Fruit fly (Drosophila melanogaster): ENCODE measurements around the gene CG42446.

dm6 chr3R:16321538-16321937 is 38.4 kb downstream of the CG42446 start, which contains the start of gene CG44044:
- no peak for TF ChIP-seq CG8478 (optimal IDR thresholded peaks at IDR 0.05)
- TF ChIP-seq usp (GFP tag; optimal IDR thresholded peaks at IDR 0.05): no peak
- TF ChIP-seq Dll (optimal IDR thresholded peaks at IDR 0.05): no peak
